Worm (Caenorhabditis elegans) whole organism, L1 larva: ENCODE results near the gene C30G4.4.
A peak's percentile ranks its signal among the peaks of the same experiment; 100 is the strongest.

Source experiments
- Y116A8C.19 ChIP-seq: sonication (generic microtip); optimal IDR thresholded peaks from 2 replicates; lab custom pipeline; 2016; ENCODE audit warnings: missing compliant biosample characterization, missing genetic modification characterization, borderline replicate concordance
- blmp-1 ChIP-seq: fragments of 150-350 bp; optimal IDR thresholded peaks from 2 replicates; lab custom pipeline; 2014; ENCODE audit warnings: missing biosample characterization, missing genetic modification characterization
- dsc-1 ChIP-seq: sonication (generic microtip); optimal IDR thresholded peaks from 2 replicates; lab custom pipeline; 2016; ENCODE audit warnings: mild to moderate bottlenecking, missing genetic modification characterization, missing compliant biosample characterization
- egl-13 ChIP-seq: sonication (generic microtip); optimal IDR thresholded peaks from 2 replicates; lab custom pipeline; 2016; ENCODE audit warnings: missing genotype, missing genetic modification reagents, missing genetic modification characterization, missing compliant biosample characterization
- egl-27 ChIP-seq, 2 experiments: fragments of 150-350 bp in 1 of 2; sonication (generic microtip); optimal IDR thresholded peaks; 3 replicates each; lab custom pipeline; 2017 to 2018; ENCODE audit warnings: missing biosample characterization in 2 of 2, missing genetic modification characterization in 2 of 2, missing genetic modification reagents in 2 of 2
- elt-3 ChIP-seq, 6 experiments: fragments of 150-350 bp in 1 of 6; sonication (generic microtip); optimal IDR thresholded peaks; 2 replicates each; lab custom pipeline; 2017 to 2018; ENCODE audit warnings: missing biosample characterization in 6 of 6, missing genetic modification characterization in 6 of 6, inconsistent platforms in 1 of 6
- ets-5 ChIP-seq: fragments of 200-800 bp; sonication (Bioruptor generic); IDR thresholded peaks from 2 replicates; pipeline ENCODE4 v1.3.6; 2022; ENCODE audit warnings: missing genetic modification characterization, missing compliant biosample characterization
- fkh-10 ChIP-seq: sonication (generic microtip); optimal IDR thresholded peaks from 2 replicates; lab custom pipeline; 2017; ENCODE audit warnings: missing biosample characterization, missing genetic modification reagents, missing genetic modification characterization
- fkh-4 ChIP-seq: sonication (generic microtip); optimal IDR thresholded peaks from 2 replicates; lab custom pipeline; 2016; ENCODE audit warnings: missing compliant biosample characterization, missing genetic modification characterization, borderline replicate concordance
- fkh-8 ChIP-seq: sonication (generic microtip); optimal IDR thresholded peaks from 2 replicates; lab custom pipeline; 2016; ENCODE audit warnings: mild to moderate bottlenecking, missing genetic modification characterization, missing compliant biosample characterization
- fos-1 ChIP-seq: fragments of 150-350 bp; optimal IDR thresholded peaks from 2 replicates; lab custom pipeline; 2014; ENCODE audit warnings: missing biosample characterization, missing genetic modification characterization
- hlh-4 ChIP-seq: sonication (generic microtip); optimal IDR thresholded peaks from 2 replicates; lab custom pipeline; 2016; ENCODE audit warnings: mild to moderate bottlenecking, missing genetic modification characterization, missing compliant biosample characterization
- lin-14 ChIP-seq: fragments of 200-800 bp; sonication (Bioruptor generic); optimal IDR thresholded peaks from 2 replicates; lab custom pipeline; 2018; ENCODE audit warnings: mild to moderate bottlenecking, missing genetic modification characterization, moderate library complexity, missing compliant biosample characterization
- lin-35 ChIP-seq, 2 experiments: fragments of 150-350 bp; optimal IDR thresholded peaks; 2 replicates each; lab custom pipeline; 2014; ENCODE audit warnings: missing biosample characterization in 2 of 2, missing genetic modification characterization in 2 of 2, missing genetic modification reagents in 2 of 2
- lir-3 ChIP-seq: sonication (generic microtip); optimal IDR thresholded peaks from 2 replicates; lab custom pipeline; 2016; ENCODE audit warnings: mild to moderate bottlenecking, missing genetic modification characterization, moderate library complexity, missing compliant biosample characterization; ENCODE audit not compliant: poor library complexity
- lsy-2 ChIP-seq, 2 experiments: fragments of 150-350 bp; optimal IDR thresholded peaks; 2 replicates each; lab custom pipeline; 2014; ENCODE audit warnings: missing biosample characterization in 2 of 2, missing genetic modification characterization in 2 of 2
- mab-9 ChIP-seq: fragments of 200-800 bp; sonication (Bioruptor generic); IDR thresholded peaks from 2 replicates; pipeline ENCODE4 v1.3.6; 2022; ENCODE audit warnings: missing genetic modification reagents, missing genetic modification characterization, missing compliant biosample characterization
- mdl-1 ChIP-seq, 2 experiments: fragments of 150-350 bp; optimal IDR thresholded peaks; 2 replicates each; lab custom pipeline; 2014 to 2017; ENCODE audit warnings: missing biosample characterization in 2 of 2, missing genetic modification characterization in 2 of 2, inconsistent platforms in 1 of 2
- mef-2 ChIP-seq: fragments of 150-350 bp; optimal IDR thresholded peaks from 2 replicates; lab custom pipeline; 2014; ENCODE audit warnings: missing biosample characterization, missing genetic modification characterization
- mep-1 ChIP-seq: fragments of 150-350 bp; optimal IDR thresholded peaks from 2 replicates; lab custom pipeline; 2014; ENCODE audit warnings: missing biosample characterization, missing genetic modification characterization
- nhr-19 ChIP-seq: fragments of 200-800 bp; sonication (Bioruptor generic); conservative IDR thresholded peaks from 2 replicates; pipeline ENCODE4 v1.3.6; 2022; ENCODE audit warnings: missing genetic modification characterization, missing compliant biosample characterization
- nhr-20 ChIP-seq: sonication (generic microtip); optimal IDR thresholded peaks from 2 replicates; lab custom pipeline; 2016; ENCODE audit warnings: mild to moderate bottlenecking, missing genetic modification characterization, missing compliant biosample characterization
- nhr-237 ChIP-seq: fragments of 150-350 bp; optimal IDR thresholded peaks from 2 replicates; lab custom pipeline; 2014; ENCODE audit warnings: missing biosample characterization, missing genetic modification characterization
- nhr-71 ChIP-seq: sonication (generic microtip); optimal IDR thresholded peaks from 2 replicates; lab custom pipeline; 2016; ENCODE audit warnings: mild to moderate bottlenecking, missing genetic modification characterization, moderate library complexity, missing compliant biosample characterization
- nhr-76 ChIP-seq: sonication (generic microtip); optimal IDR thresholded peaks from 2 replicates; lab custom pipeline; 2017; ENCODE audit warnings: missing biosample characterization, missing genetic modification characterization
- nhr-85 ChIP-seq: sonication (generic microtip); peaks from one replicate; lab custom pipeline; 2016; ENCODE audit warnings: missing genetic modification characterization, inconsistent platforms, missing compliant biosample characterization
- pqm-1 ChIP-seq: sonication (generic microtip); optimal IDR thresholded peaks from 3 replicates; lab custom pipeline; 2017; ENCODE audit warnings: missing biosample characterization, missing genetic modification characterization
- rnt-1 ChIP-seq: sonication (generic microtip); optimal IDR thresholded peaks from 2 replicates; lab custom pipeline; 2016; ENCODE audit warnings: mild to moderate bottlenecking, missing genetic modification characterization, moderate library complexity, missing compliant biosample characterization
- snpc-4 ChIP-seq: fragments of 150-350 bp; optimal IDR thresholded peaks from 2 replicates; lab custom pipeline; 2014; ENCODE audit warnings: missing biosample characterization, missing genetic modification characterization
- snu-23 ChIP-seq: sonication (generic microtip); optimal IDR thresholded peaks from 2 replicates; lab custom pipeline; 2016; ENCODE audit warnings: missing genetic modification characterization, missing compliant biosample characterization
- sox-4 ChIP-seq: sonication (generic microtip); optimal IDR thresholded peaks from 2 replicates; lab custom pipeline; 2016; ENCODE audit warnings: missing genetic modification characterization, missing compliant biosample characterization
- tbx-2 ChIP-seq: sonication (generic microtip); optimal IDR thresholded peaks from 2 replicates; lab custom pipeline; 2016; ENCODE audit warnings: missing genetic modification characterization, missing compliant biosample characterization
- tlp-1 ChIP-seq: fragments of 150-350 bp; optimal IDR thresholded peaks from 2 replicates; lab custom pipeline; 2014; ENCODE audit warnings: missing biosample characterization, missing genetic modification characterization
- unc-130 ChIP-seq: fragments of 150-350 bp; optimal IDR thresholded peaks from 2 replicates; lab custom pipeline; 2017; ENCODE audit warnings: missing biosample characterization, missing genetic modification characterization, inconsistent platforms
- unc-86 ChIP-seq: sonication (generic microtip); optimal IDR thresholded peaks from 2 replicates; lab custom pipeline; 2016; ENCODE audit warnings: missing genetic modification characterization, missing compliant biosample characterization
- unc-98 ChIP-seq: fragments of 200-800 bp; sonication (Bioruptor generic); IDR thresholded peaks from 2 replicates; pipeline ENCODE4 v1.3.6; 2022; ENCODE audit warnings: missing genetic modification characterization, missing compliant biosample characterization
- vab-15 ChIP-seq: sonication (generic microtip); optimal IDR thresholded peaks from 2 replicates; lab custom pipeline; 2017; ENCODE audit warnings: missing genotype, mild to moderate bottlenecking, missing genetic modification characterization, missing compliant biosample characterization
- zip-4 ChIP-seq: fragments of 200-800 bp; sonication (Bioruptor generic); optimal IDR thresholded peaks from 2 replicates; lab custom pipeline; 2018; ENCODE audit warnings: mild to moderate bottlenecking, missing genetic modification characterization, moderate library complexity, missing compliant biosample characterization
- ztf-11 ChIP-seq, 2 experiments: sonication (generic microtip); optimal IDR thresholded peaks; 2 replicates each; lab custom pipeline; 2016 to 2017; ENCODE audit warnings: missing genetic modification characterization in 2 of 2, missing biosample characterization in 1 of 2, missing compliant biosample characterization in 1 of 2

The C30G4.4 gene

ce11 chrX:17042946-17043345 is 29.0 kb downstream of the C30G4.4 start, which contains the start of gene F35B3.7:
TSS of gene F35B3.7 (minus strand) at chrX:17043078.
- TF ChIP-seq mep-1 (tag; lab: Kevin White, UChicago) = peak; percentile 8
- TF ChIP-seq nhr-20 = peak; percentile 49
- no peak for TF ChIP-seq blmp-1
- TF ChIP-seq Y116A8C.19 (tag; lab: Kevin White, UChicago) = no peak
- no peak for TF ChIP-seq fkh-10
- TF ChIP-seq snu-23 (GFP tag; lab: Kevin White, UChicago) = peak; percentile 45
- TF ChIP-seq lin-35 (GFP tag; optimal IDR thresholded peaks at IDR 0.05; lab: Kevin White, UChicago) = no peak
- TF ChIP-seq rnt-1 (tag; lab: Kevin White, UChicago) = peak; percentile 47
- TF ChIP-seq nhr-19 (GFP tag; lab: Robert Waterston, UW) = peak; percentile 18; the same call in 1 of the 2 replicates
- TF ChIP-seq mdl-1 (tag; optimal IDR thresholded peaks at IDR 0.05; lab: Kevin White, UChicago) = peak in 1 of 2 experiments; percentile 65
- no peak for TF ChIP-seq ets-5
- TF ChIP-seq nhr-71 = peak; percentile 79
- TF ChIP-seq dsc-1 (tag; lab: Kevin White, UChicago) = peak; percentile 74
- TF ChIP-seq lsy-2 (tag; optimal IDR thresholded peaks at IDR 0.05; lab: Kevin White, UChicago) = peak in 1 of 2 experiments; percentile 46
- peak; percentile 86 for TF ChIP-seq lin-14 (GFP tag; lab: Kevin White, UChicago)
- TF ChIP-seq fos-1 = no peak

- TF ChIP-seq rnt-1 (tag; lab: Kevin White, UChicago) (peak; percentile 5), vab-15 (no peak), nhr-76 (tag; lab: Kevin White, UChicago) (no peak)
Observed at ce11 chrX:17041571-17041970, 30.4 kb downstream of the C30G4.4 start.

- TF ChIP-seq elt-3 (tag; optimal IDR thresholded peaks at IDR 0.05; lab: Kevin White, UChicago) (peak in 1 of 6 experiments; percentile 14), blmp-1 (peak; percentile 92), egl-13 (tag; lab: Kevin White, UChicago) (no peak), lin-14 (GFP tag; lab: Kevin White, UChicago) (peak; percentile 5)
Observed at ce11 chrX:17038616-17039015, 33.4 kb downstream of the C30G4.4 start.

DNA sequence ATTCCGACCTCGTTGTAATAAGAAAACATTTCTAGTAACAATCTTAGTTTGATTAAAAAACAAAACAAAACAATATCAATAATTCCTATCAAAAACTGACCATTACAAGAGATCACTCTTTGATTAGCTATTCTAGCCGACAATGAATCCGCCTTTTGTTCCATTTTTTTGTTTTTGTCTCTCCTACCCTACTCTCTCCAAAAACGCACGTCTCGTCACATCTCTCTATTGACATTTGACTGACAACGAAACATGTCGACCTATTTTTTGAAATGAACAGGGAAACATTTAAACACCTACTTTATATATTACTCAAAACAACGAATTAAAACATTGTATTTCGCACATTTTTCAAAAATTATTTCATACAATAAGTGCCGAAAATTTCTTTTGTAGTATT is 37.2 kb downstream of the C30G4.4 start:
- TF ChIP-seq blmp-1 (peak; percentile 49), lir-3 (tag; lab: Kevin White, UChicago) (no peak), lin-14 (GFP tag; lab: Kevin White, UChicago) (peak; percentile 20)
- TF ChIP-seq, all 84 proteins: peak for 2

- TF ChIP-seq tbx-2 (tag; lab: Kevin White, UChicago) (peak; percentile 4), lin-14 (GFP tag; lab: Kevin White, UChicago) (peak; percentile 58), elt-3 (tag; optimal IDR thresholded peaks at IDR 0.05; lab: Kevin White, UChicago) (peak in 1 of 6 experiments; percentile 1), tlp-1 (tag; lab: Kevin White, UChicago) (no peak), blmp-1 (peak; percentile 42), nhr-85 (tag; lab: Kevin White, UChicago) (peak; percentile 63), rnt-1 (tag; lab: Kevin White, UChicago) (no peak)
Observed at ce11 chrX:17034193-17034592, 37.8 kb downstream of the C30G4.4 start.

DNA sequence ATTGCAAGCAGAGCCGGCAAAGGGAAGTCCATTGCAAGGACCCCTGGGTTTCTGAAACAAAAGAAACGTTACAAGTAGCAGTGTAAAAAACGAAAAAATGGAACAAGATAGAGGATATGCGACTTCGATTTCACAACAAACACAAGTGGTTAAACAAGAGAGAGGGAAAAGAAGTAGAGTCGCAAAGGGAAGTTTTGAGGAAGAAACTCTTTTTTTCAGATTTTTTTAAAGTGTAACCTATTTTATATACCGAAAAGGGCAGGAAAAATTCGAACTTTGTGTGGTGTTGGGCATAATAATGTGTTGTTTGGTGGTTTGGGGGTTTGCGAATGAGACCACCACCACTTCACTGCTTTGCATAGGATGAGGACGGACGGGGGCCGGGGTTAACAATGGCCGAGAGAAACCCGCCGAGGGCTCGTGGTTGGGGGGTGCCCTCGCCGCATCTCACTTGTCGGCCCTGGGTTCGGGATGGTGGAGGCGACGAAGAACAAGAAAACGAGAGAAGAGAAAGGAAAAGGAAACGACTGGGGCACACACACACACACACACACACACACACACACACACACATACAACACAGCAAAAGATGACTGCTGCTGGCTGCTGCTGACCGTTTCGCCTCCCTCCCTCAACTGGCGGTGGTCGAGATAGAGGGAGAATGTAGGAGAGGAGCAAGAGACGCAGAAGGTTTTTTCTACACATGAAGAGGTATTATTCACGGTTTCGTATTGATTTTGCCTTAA is 41.6 kb downstream of the C30G4.4 start, which contains the start of gene ptrn-1:
ptrn-1 (minus strand) TSS at position 51 of the 746 bp plus-strand sequence.
- no peak for TF ChIP-seq unc-98 (GFP tag; lab: Robert Waterston, UW)
- no peak for TF ChIP-seq nhr-237 (tag; lab: Kevin White, UChicago)
- TF ChIP-seq zip-4 (GFP tag; lab: Kevin White, UChicago) = no peak
- peak; percentile 94 for TF ChIP-seq blmp-1
- TF ChIP-seq egl-27 (tag; optimal IDR thresholded peaks at IDR 0.05; lab: Kevin White, UChicago) = peak; percentile 23 to 30
- peak; percentile 56 for TF ChIP-seq unc-130 (tag; lab: Kevin White, UChicago)
- peak; percentile 35 for TF ChIP-seq snpc-4
- no peak for TF ChIP-seq pqm-1 (tag; lab: Kevin White, UChicago)
- TF ChIP-seq mab-9 (GFP tag; lab: Robert Waterston, UW) = no peak
- peak; percentile 45 for TF ChIP-seq mep-1 (tag; lab: Kevin White, UChicago)
- peak; percentile 49 to 70 for TF ChIP-seq lsy-2 (tag; optimal IDR thresholded peaks at IDR 0.05; lab: Kevin White, UChicago)
- TF ChIP-seq nhr-71 = peak; percentile 79
- TF ChIP-seq tlp-1 (tag; lab: Kevin White, UChicago) = no peak
- TF ChIP-seq tbx-2 (tag; lab: Kevin White, UChicago) = peak; percentile 52
- TF ChIP-seq fkh-8 (tag; lab: Kevin White, UChicago) = peak; percentile 41
- peak; percentile 72 for TF ChIP-seq nhr-19 (GFP tag; lab: Robert Waterston, UW)
- TF ChIP-seq fkh-4 (tag; lab: Kevin White, UChicago) = no peak
- peak; percentile 28 for TF ChIP-seq mef-2 (tag; lab: Kevin White, UChicago)
- TF ChIP-seq ztf-11 (tag; optimal IDR thresholded peaks at IDR 0.05; lab: Kevin White, UChicago) = peak in 1 of 2 experiments; percentile 17
- peak; percentile 57 for TF ChIP-seq unc-86 (tag; lab: Kevin White, UChicago)
- no peak for TF ChIP-seq sox-4 (tag; lab: Kevin White, UChicago)
- TF ChIP-seq hlh-4 = no peak
